Worm (Caenorhabditis elegans) whole organism, L2 larva: ENCODE results near the gene nspf-2.

Experiments used
- aly-2 ChIP-seq: fragments of 150-350 bp; optimal IDR thresholded peaks from 2 replicates; lab custom pipeline; 2014; ENCODE audit warnings: missing biosample characterization, missing genetic modification characterization
- elt-3 ChIP-seq: sonication (generic microtip); optimal IDR thresholded peaks from 2 replicates; lab custom pipeline; 2017; ENCODE audit warnings: missing biosample characterization, missing genetic modification characterization
- lin-39 ChIP-seq: fragments of 150-350 bp; optimal IDR thresholded peaks from 2 replicates; lab custom pipeline; 2014; ENCODE audit warnings: missing biosample characterization, missing genetic modification reagents, missing genetic modification characterization
- mdl-1 ChIP-seq, 2 experiments: fragments of 150-350 bp in 1 of 2; sonication (generic microtip) in 1 of 2; optimal IDR thresholded peaks; 2 replicates each; lab custom pipeline; 2017; ENCODE audit warnings: missing biosample characterization in 2 of 2, missing genetic modification characterization in 2 of 2
- nhr-11 ChIP-seq: fragments of 150-350 bp; optimal IDR thresholded peaks from 2 replicates; lab custom pipeline; 2014; ENCODE audit warnings: missing biosample characterization, missing genetic modification characterization
- nhr-237 ChIP-seq: fragments of 150-350 bp; optimal IDR thresholded peaks from 2 replicates; lab custom pipeline; 2014; ENCODE audit warnings: missing biosample characterization, missing genetic modification characterization
- nhr-6 ChIP-seq: fragments of 150-350 bp; optimal IDR thresholded peaks from 2 replicates; lab custom pipeline; 2014; ENCODE audit warnings: missing biosample characterization, missing genetic modification characterization
- zag-1 ChIP-seq: fragments of 150-350 bp; optimal IDR thresholded peaks from 2 replicates; lab custom pipeline; 2014; ENCODE audit warnings: missing biosample characterization, missing genetic modification characterization

- TF ChIP-seq mdl-1 (tag; optimal IDR thresholded peaks at IDR 0.05; lab: Kevin White, UChicago) (no peak), zag-1 (no peak), lin-39 (no peak), nhr-237 (no peak), nhr-6 (no peak), elt-3 (no peak), nhr-11 (tag; lab: Kevin White, UChicago) (no peak), aly-2 (tag; lab: Kevin White, UChicago) (no peak)
These were observed 39.7 kb upstream of the nspf-2 start for ce11 chrII:2649015-2649414.
